Worm (Caenorhabditis elegans) whole organism, mixed stage, embryonic: ENCODE results near the gene taap-1.

Source experiments
- ceh-39 ChIP-seq: fragments of 150-350 bp; optimal IDR thresholded peaks from 2 replicates; lab custom pipeline; 2014; ENCODE audit warnings: missing biosample characterization, missing genetic modification characterization
- ces-1 ChIP-seq: fragments of 150-350 bp; optimal IDR thresholded peaks from 2 replicates; lab custom pipeline; 2014; ENCODE audit warnings: missing biosample characterization, missing genetic modification reagents, missing genetic modification characterization
- elt-1 ChIP-seq: sonication (generic microtip); optimal IDR thresholded peaks from 2 replicates; lab custom pipeline; 2017; ENCODE audit warnings: missing genetic modification characterization, mild to moderate bottlenecking, missing compliant biosample characterization, antibody characterized with exemption, moderate library complexity, borderline replicate concordance; ENCODE audit not compliant: insufficient read depth
- lsy-2 ChIP-seq: fragments of 150-350 bp; optimal IDR thresholded peaks from 2 replicates; lab custom pipeline; 2014; ENCODE audit warnings: missing biosample characterization, missing genetic modification characterization
- sptf-1 ChIP-seq: sonication (generic microtip); optimal IDR thresholded peaks from 2 replicates; lab custom pipeline; 2017; ENCODE audit warnings: mild to moderate bottlenecking, missing genetic modification characterization, moderate library complexity, missing compliant biosample characterization
- unc-39 ChIP-seq: fragments of 150-350 bp; optimal IDR thresholded peaks from 2 replicates; lab custom pipeline; 2014; ENCODE audit warnings: missing biosample characterization, missing genetic modification characterization
- ztf-11 ChIP-seq: fragments of 150-350 bp; optimal IDR thresholded peaks from 2 replicates; lab custom pipeline; 2014; ENCODE audit warnings: missing biosample characterization, missing genetic modification characterization

- TF ChIP-seq ceh-39 (tag; lab: Kevin White, UChicago), result no peak
- no peak for TF ChIP-seq sptf-1 (tag; lab: Kevin White, UChicago)
- no peak for TF ChIP-seq elt-1
- TF ChIP-seq lsy-2 (tag; lab: Kevin White, UChicago), result no peak
- no peak for TF ChIP-seq ces-1 (GFP tag; lab: Kevin White, UChicago)
- no peak for TF ChIP-seq ztf-11 (tag; lab: Kevin White, UChicago)
- TF ChIP-seq unc-39 (tag; lab: Kevin White, UChicago), result no peak
Observed at ce11 chrII:8515521-8515920, 31.9 kb upstream of the taap-1 start.
